Fruit fly (Drosophila melanogaster) Kc167 (cell line): Measurements from ENCODE around the gene Nup43.

Experiments
- Myc ChIP-seq: fragments of >200 bp; optimal IDR thresholded peaks from 2 replicates; lab custom pipeline; 2017; ENCODE audit warnings: missing external identifiers
- Sin3A ChIP-seq: fragments of >200 bp; optimal IDR thresholded peaks from 2 replicates; lab custom pipeline; 2018; ENCODE audit warnings: missing external identifiers
- h ChIP-seq: fragments of >200 bp; optimal IDR thresholded peaks from 3 replicates; lab custom pipeline; 2018; ENCODE audit warnings: missing external identifiers
- insv ChIP-seq: fragments of >200 bp; optimal IDR thresholded peaks from 3 replicates; lab custom pipeline; 2018; ENCODE audit warnings: missing external identifiers
- psq ChIP-seq: fragments of >200 bp; optimal IDR thresholded peaks from 2 replicates; lab custom pipeline; 2017; ENCODE audit warnings: missing external identifiers
- ttk ChIP-seq: sonication (Bioruptor generic); optimal IDR thresholded peaks from 2 replicates; lab custom pipeline; 2017; ENCODE audit warnings: missing external identifiers

Nup43 gene

dm6 chr3R:18365978-18366643 lies at the start of gene Nup43, which contains the start of gene WRNexo:
Nup43 (plus strand) TSS chr3R:18366638.
WRNexo (minus strand) TSS chr3R:18366162.
- no peak for TF ChIP-seq Myc (lab: Kevin White, UChicago)
- no peak for TF ChIP-seq h (lab: Kevin White, UChicago)
- TF ChIP-seq ttk (lab: Kevin White, UChicago) = no peak
- TF ChIP-seq Sin3A (lab: Kevin White, UChicago) = no peak
- TF ChIP-seq psq = no peak
- no peak for TF ChIP-seq insv (lab: Kevin White, UChicago)

dm6 chr3R:18328842-18329241 lies 37.6 kb upstream of the Nup43 start, which contains the start of gene naz:
naz (minus strand) TSS chr3R:18328942.
- TF ChIP-seq ttk (lab: Kevin White, UChicago) (no peak), Myc (lab: Kevin White, UChicago) (no peak), h (lab: Kevin White, UChicago) (no peak), Sin3A (lab: Kevin White, UChicago) (no peak), insv (lab: Kevin White, UChicago) (no peak), psq (no peak)

DNA sequence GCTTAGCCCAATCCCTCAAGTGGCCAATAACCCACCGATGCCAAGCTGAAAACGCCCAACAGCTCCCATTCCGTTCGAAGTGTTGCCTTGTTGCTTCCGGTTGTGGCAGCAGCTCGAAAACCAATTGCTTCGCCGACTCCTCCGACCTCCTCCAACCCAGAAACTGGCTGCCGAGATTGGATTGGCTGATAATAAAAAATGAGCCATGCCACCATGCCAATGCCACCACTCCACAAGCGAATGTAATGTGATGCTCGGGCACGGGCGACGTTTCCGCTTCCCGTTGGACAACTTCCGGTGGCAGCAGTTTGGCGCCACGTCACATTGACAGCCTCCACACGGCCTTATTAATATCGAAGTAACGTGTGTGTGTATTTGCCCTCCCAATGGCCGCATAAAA lies 27.9 kb upstream of the Nup43 start:
- TF ChIP-seq Myc (lab: Kevin White, UChicago) = no peak
- TF ChIP-seq ttk (lab: Kevin White, UChicago) = no peak
- TF ChIP-seq h (lab: Kevin White, UChicago) = no peak
- no peak for TF ChIP-seq insv (lab: Kevin White, UChicago)
- TF ChIP-seq Sin3A (lab: Kevin White, UChicago) = no peak
- TF ChIP-seq psq = no peak

DNA sequence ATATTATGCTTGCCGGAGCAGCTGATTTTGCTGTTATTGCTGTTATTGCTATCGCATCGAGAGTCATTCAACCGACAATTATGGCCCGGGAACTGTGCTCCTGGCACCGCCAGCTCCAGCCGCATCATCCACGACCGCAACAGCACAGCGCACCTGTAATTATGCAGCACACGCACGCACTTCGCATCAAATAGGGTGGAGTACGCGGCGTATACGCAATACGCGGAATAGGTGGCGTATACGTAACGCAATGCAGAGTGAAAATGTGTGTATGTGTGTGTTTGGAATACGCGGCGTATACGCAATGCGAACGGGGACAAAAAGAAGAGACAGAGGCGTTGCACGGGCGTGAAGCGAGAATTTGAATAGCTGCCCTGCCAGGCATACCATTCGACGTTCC lies 10.7 kb upstream of the Nup43 start:
- TF ChIP-seq Sin3A (lab: Kevin White, UChicago) = no peak
- no peak for TF ChIP-seq Myc (lab: Kevin White, UChicago)
- TF ChIP-seq ttk (lab: Kevin White, UChicago) = no peak
- no peak for TF ChIP-seq h (lab: Kevin White, UChicago)
- no peak for TF ChIP-seq psq
- no peak for TF ChIP-seq insv (lab: Kevin White, UChicago)

dm6 chr3R:18360630-18361260 lies 5.7 kb upstream of the Nup43 start, which contains the start of gene CG15803:
CG15803 (minus strand) TSS chr3R:18360728.
- TF ChIP-seq psq = no peak
- no peak for TF ChIP-seq insv (lab: Kevin White, UChicago)
- TF ChIP-seq ttk (lab: Kevin White, UChicago) = no peak

- no peak for TF ChIP-seq psq
- no peak for TF ChIP-seq Sin3A (lab: Kevin White, UChicago)
- no peak for TF ChIP-seq insv (lab: Kevin White, UChicago)
- TF ChIP-seq Myc (lab: Kevin White, UChicago) = no peak
- no peak for TF ChIP-seq ttk (lab: Kevin White, UChicago)
- no peak for TF ChIP-seq h (lab: Kevin White, UChicago)
Measured at dm6 chr3R:18361694-18362093, 4.7 kb upstream of the Nup43 start, which contains the start of gene hmw. hmw (plus strand) TSS chr3R:18361994.

- no peak for TF ChIP-seq Sin3A (lab: Kevin White, UChicago)
- TF ChIP-seq Myc (lab: Kevin White, UChicago) = no peak
- no peak for TF ChIP-seq h (lab: Kevin White, UChicago)
- no peak for TF ChIP-seq psq
- TF ChIP-seq ttk (lab: Kevin White, UChicago) = no peak
- no peak for TF ChIP-seq insv (lab: Kevin White, UChicago)
Measured at dm6 chr3R:18366644-18366985, 177 bp downstream of the Nup43 start.

dm6 chr3R:18368595-18368994 lies 2.2 kb downstream of the Nup43 start:
- no peak for TF ChIP-seq Myc (lab: Kevin White, UChicago)
- no peak for TF ChIP-seq psq
- TF ChIP-seq h (lab: Kevin White, UChicago) = no peak
- no peak for TF ChIP-seq ttk (lab: Kevin White, UChicago)
- TF ChIP-seq insv (lab: Kevin White, UChicago) = no peak
- no peak for TF ChIP-seq Sin3A (lab: Kevin White, UChicago)

DNA sequence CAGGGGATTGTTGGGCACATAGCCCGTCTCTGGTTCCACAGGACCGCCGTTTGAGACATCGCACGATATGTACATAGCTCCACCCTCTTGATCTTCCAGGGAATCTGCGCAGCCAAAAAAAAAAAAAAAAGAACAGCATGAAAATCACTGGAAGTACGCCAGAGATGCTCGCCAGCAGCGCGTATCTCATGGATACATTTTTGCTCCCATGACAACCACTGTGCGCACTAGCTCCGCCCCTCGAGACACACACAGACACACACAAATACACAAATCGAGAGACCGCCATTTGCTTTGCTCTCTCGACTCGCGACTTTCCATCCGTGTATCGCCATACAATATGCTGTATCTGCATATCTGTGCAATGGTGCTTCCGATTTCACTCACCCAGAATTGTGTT lies 4.9 kb downstream of the Nup43 start:
- no peak for TF ChIP-seq ttk (lab: Kevin White, UChicago)
- TF ChIP-seq insv (lab: Kevin White, UChicago) = no peak
- TF ChIP-seq h (lab: Kevin White, UChicago) = no peak

DNA sequence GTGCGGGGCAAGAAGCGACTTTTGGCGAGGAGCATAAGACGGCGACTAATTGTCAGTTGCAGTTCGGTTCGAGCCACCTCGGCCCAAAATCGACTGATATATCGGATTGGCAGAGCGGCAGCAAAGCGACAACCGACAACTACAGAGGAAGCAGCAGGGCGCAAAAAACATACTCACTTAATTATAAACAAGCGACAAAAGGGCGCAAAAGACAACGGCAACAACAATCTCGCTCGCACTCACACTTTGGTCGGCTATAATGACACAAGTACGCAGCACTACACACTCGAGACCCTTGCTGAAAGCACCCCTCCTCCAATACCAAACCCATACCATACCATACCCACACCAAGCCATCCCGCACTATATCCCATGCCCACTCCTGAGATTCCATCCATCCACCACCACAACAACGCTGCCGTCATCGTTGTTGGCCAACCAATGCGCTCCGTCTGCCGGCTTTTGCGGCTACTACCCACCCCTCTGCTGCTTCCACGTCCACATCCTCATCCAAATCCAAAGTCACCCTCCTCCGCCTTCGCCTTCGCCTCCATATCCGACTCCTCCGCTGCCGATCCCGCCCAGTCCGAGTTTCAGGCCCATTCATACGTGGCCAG lies 6.4 kb downstream of the Nup43 start, which contains the start of gene gl:
Gene gl, minus strand, starts transcription at position 51 of the 617 bp plus-strand sequence.
- no peak for TF ChIP-seq ttk (lab: Kevin White, UChicago)

- no peak for TF ChIP-seq psq
- no peak for TF ChIP-seq ttk (lab: Kevin White, UChicago)
- no peak for TF ChIP-seq Sin3A (lab: Kevin White, UChicago)
- TF ChIP-seq Myc (lab: Kevin White, UChicago) = no peak
- TF ChIP-seq h (lab: Kevin White, UChicago) = no peak
- no peak for TF ChIP-seq insv (lab: Kevin White, UChicago)
Measured at dm6 chr3R:18380251-18380812, 13.9 kb downstream of the Nup43 start.
